Worm (Caenorhabditis elegans) whole organism, mixed stage, embryonic: ENCODE measurements around the gene ZK896.1.
"Not testable (repeated sequence)": the region's sequence is repeated elsewhere in the genome, so short reads cannot be mapped to it uniquely, and the experiment has no call there.

Experiments
- lsy-2 ChIP-seq: fragments of 150-350 bp; optimal IDR thresholded peaks from 2 replicates; lab custom pipeline; 2014; ENCODE audit warnings: missing biosample characterization, missing genetic modification characterization
- unc-120 ChIP-seq: sonication (generic microtip); optimal IDR thresholded peaks from 2 replicates; lab custom pipeline; 2017; ENCODE audit warnings: missing genetic modification characterization, missing compliant biosample characterization; ENCODE audit not compliant: poor library complexity, severe bottlenecking
- ztf-11 ChIP-seq: fragments of 150-350 bp; optimal IDR thresholded peaks from 2 replicates; lab custom pipeline; 2014; ENCODE audit warnings: missing biosample characterization, missing genetic modification characterization

- not testable (repeated sequence) for TF ChIP-seq unc-120; ztf-11 (tag; lab: Kevin White, UChicago); lsy-2 (tag; lab: Kevin White, UChicago)
Observed at ce11 chrIV:12875260-12875659, at the start of gene ZK896.1.
